Worm (Caenorhabditis elegans) whole organism, young adult: ENCODE data around the gene E02C12.19.
A peak's percentile ranks its signal among the peaks of the same experiment; 100 is the strongest.

Experiments
- B0019.2 ChIP-seq: fragments of 200-800 bp; sonication (Bioruptor generic); conservative IDR thresholded peaks from 2 replicates; pipeline ENCODE4 v1.3.6; 2022; ENCODE audit warnings: missing genetic modification reagents, missing genetic modification characterization, missing compliant biosample characterization
- C06A6.2 ChIP-seq: fragments of 200-800 bp; sonication (Bioruptor generic); conservative IDR thresholded peaks from 2 replicates; pipeline ENCODE4 v1.3.6; 2022; ENCODE audit warnings: missing genetic modification characterization, missing compliant biosample characterization
- F10E7.11 ChIP-seq: sonication (generic microtip); optimal IDR thresholded peaks from 2 replicates; lab custom pipeline; 2017; ENCODE audit warnings: mild to moderate bottlenecking, missing genetic modification characterization, moderate library complexity, missing compliant biosample characterization
- F23B12.7 ChIP-seq: sonication (generic microtip); optimal IDR thresholded peaks from 2 replicates; lab custom pipeline; 2017; ENCODE audit warnings: missing genetic modification characterization, mild to moderate bottlenecking, missing compliant biosample characterization, antibody characterized with exemption, moderate library complexity; ENCODE audit not compliant: insufficient read depth
- F33H1.4 ChIP-seq: fragments of 200-800 bp; sonication (Bioruptor generic); IDR thresholded peaks from 2 replicates; pipeline ENCODE4 v1.3.6; 2022; ENCODE audit warnings: missing genetic modification reagents, missing genetic modification characterization, missing compliant biosample characterization
- F39B2.1 ChIP-seq: fragments of 200-800 bp; sonication (Bioruptor generic); IDR thresholded peaks from 2 replicates; pipeline ENCODE4 v1.3.6; 2022; ENCODE audit warnings: missing genetic modification reagents, missing genetic modification characterization, missing compliant biosample characterization
- F52B5.7 ChIP-seq: sonication (generic microtip); optimal IDR thresholded peaks from 2 replicates; lab custom pipeline; 2016; ENCODE audit warnings: mild to moderate bottlenecking, missing genetic modification characterization, missing compliant biosample characterization
- K11D2.4 ChIP-seq: fragments of 200-800 bp; sonication (Bioruptor generic); IDR thresholded peaks from 2 replicates; pipeline ENCODE4 v1.3.6; 2022; ENCODE audit warnings: missing genetic modification reagents, missing genetic modification characterization, missing compliant biosample characterization
- Y56A3A.18 ChIP-seq: fragments of 200-800 bp; sonication (Bioruptor generic); IDR thresholded peaks from 2 replicates; pipeline ENCODE4 v1.3.6; 2022; ENCODE audit warnings: missing genetic modification reagents, missing genetic modification characterization, missing compliant biosample characterization
- Y67H2A.10 ChIP-seq: fragments of 200-800 bp; sonication (Bioruptor generic); conservative IDR thresholded peaks from 2 replicates; pipeline ENCODE4 v1.3.6; 2022; ENCODE audit warnings: missing genetic modification reagents, missing genetic modification characterization, missing compliant biosample characterization
- Y79H2A.3 ChIP-seq: fragments of 200-800 bp; sonication (Bioruptor generic); conservative IDR thresholded peaks from 2 replicates; pipeline ENCODE4 v1.3.6; 2022; ENCODE audit warnings: missing genetic modification reagents, missing genetic modification characterization, missing compliant biosample characterization
- Y95B8A.8 ChIP-seq: fragments of 200-800 bp; sonication (Bioruptor generic); IDR thresholded peaks from 2 replicates; pipeline ENCODE4 v1.3.6; 2022; ENCODE audit warnings: missing genetic modification reagents, missing genetic modification characterization, missing compliant biosample characterization
- akir-1 ChIP-seq: fragments of 200-800 bp; sonication (Bioruptor generic); optimal IDR thresholded peaks from 2 replicates; lab custom pipeline; 2018; ENCODE audit warnings: mild to moderate bottlenecking, missing genetic modification characterization, moderate library complexity, missing compliant biosample characterization
- aptf-2 ChIP-seq: fragments of 200-800 bp; sonication (Bioruptor generic); conservative IDR thresholded peaks from 2 replicates; pipeline ENCODE4 v1.3.6; 2022; ENCODE audit warnings: missing genetic modification reagents, missing genetic modification characterization, missing compliant biosample characterization
- atf-7 ChIP-seq: sonication (generic microtip); optimal IDR thresholded peaks from 2 replicates; lab custom pipeline; 2017; ENCODE audit warnings: mild to moderate bottlenecking, missing genetic modification characterization, missing compliant biosample characterization
- attf-3 ChIP-seq: fragments of 200-800 bp; sonication (Bioruptor generic); conservative IDR thresholded peaks from 2 replicates; pipeline ENCODE4 v1.3.6; 2022; ENCODE audit warnings: missing genetic modification reagents, missing genetic modification characterization, missing compliant biosample characterization
- attf-5 ChIP-seq: fragments of 200-800 bp; sonication (Bioruptor generic); optimal IDR thresholded peaks from 2 replicates; lab custom pipeline; 2018; ENCODE audit warnings: mild to moderate bottlenecking, missing genetic modification characterization, missing compliant biosample characterization
- attf-6 ChIP-seq: fragments of 200-800 bp; sonication (Bioruptor generic); IDR thresholded peaks from 2 replicates; pipeline ENCODE4 v1.3.6; 2022; ENCODE audit warnings: missing genetic modification reagents, missing genetic modification characterization, missing compliant biosample characterization
- cebp-2 ChIP-seq: fragments of 200-800 bp; sonication (Bioruptor generic); IDR thresholded peaks from 2 replicates; pipeline ENCODE4 v1.3.6; 2022; ENCODE audit warnings: missing genetic modification characterization, missing compliant biosample characterization
- ceh-40 ChIP-seq: fragments of 200-800 bp; sonication (Bioruptor generic); IDR thresholded peaks from 2 replicates; pipeline ENCODE4 v1.3.6; 2022; ENCODE audit warnings: missing genetic modification characterization, missing compliant biosample characterization
- ceh-58 ChIP-seq: fragments of 200-800 bp; sonication (Bioruptor generic); IDR thresholded peaks from 2 replicates; pipeline ENCODE4 v1.3.6; 2022; ENCODE audit warnings: missing genetic modification characterization, missing compliant biosample characterization
- ceh-79 ChIP-seq: sonication (generic microtip); optimal IDR thresholded peaks from 2 replicates; lab custom pipeline; 2017; ENCODE audit warnings: mild to moderate bottlenecking, missing genetic modification characterization, missing compliant biosample characterization
- dpl-1 ChIP-seq: fragments of 150-350 bp; optimal IDR thresholded peaks from 2 replicates; lab custom pipeline; 2014; ENCODE audit warnings: missing biosample characterization, missing genetic modification reagents, missing genetic modification characterization
- egl-18 ChIP-seq: fragments of 200-800 bp; sonication (Bioruptor generic); IDR thresholded peaks from 2 replicates; pipeline ENCODE4 v1.3.6; 2022; ENCODE audit warnings: missing genetic modification reagents, missing genetic modification characterization, missing compliant biosample characterization
- ekl-4 ChIP-seq: fragments of 200-800 bp; sonication (Bioruptor generic); IDR thresholded peaks from 2 replicates; pipeline ENCODE4 v1.3.6; 2022; ENCODE audit warnings: missing genetic modification reagents, missing genetic modification characterization, missing compliant biosample characterization
- ets-4 ChIP-seq: fragments of 200-800 bp; sonication (Bioruptor generic); optimal IDR thresholded peaks from 2 replicates; lab custom pipeline; 2018; ENCODE audit warnings: mild to moderate bottlenecking, missing genetic modification characterization, missing compliant biosample characterization
- gei-17 ChIP-seq: fragments of 200-800 bp; sonication (Bioruptor generic); optimal IDR thresholded peaks from 2 replicates; lab custom pipeline; 2018; ENCODE audit warnings: mild to moderate bottlenecking, missing genetic modification characterization, missing compliant biosample characterization
- hlh-26 ChIP-seq: fragments of 200-800 bp; sonication (Bioruptor generic); conservative IDR thresholded peaks from 2 replicates; pipeline ENCODE4 v1.3.6; 2022; ENCODE audit warnings: missing genetic modification reagents, missing genetic modification characterization, missing compliant biosample characterization
- hmg-1.2 ChIP-seq: fragments of 200-800 bp; sonication (Bioruptor generic); IDR thresholded peaks from 2 replicates; pipeline ENCODE4 v1.3.6; 2022; ENCODE audit warnings: missing genetic modification reagents, missing genetic modification characterization, missing compliant biosample characterization
- hmg-20 ChIP-seq: fragments of 200-800 bp; sonication (Bioruptor generic); IDR thresholded peaks from 2 replicates; pipeline ENCODE4 v1.3.6; 2022; ENCODE audit warnings: missing genetic modification reagents, missing genetic modification characterization, missing compliant biosample characterization
- hsf-1 ChIP-seq: fragments of 200-800 bp; sonication (Bioruptor generic); IDR thresholded peaks from 2 replicates; pipeline ENCODE4 v1.3.6; 2022; ENCODE audit warnings: missing genetic modification reagents, missing genetic modification characterization, missing compliant biosample characterization
- lin-26 ChIP-seq: fragments of 200-800 bp; sonication (Bioruptor generic); IDR thresholded peaks from 2 replicates; pipeline ENCODE4 v1.3.6; 2022; ENCODE audit warnings: missing genetic modification reagents, missing genetic modification characterization, missing compliant biosample characterization
- lin-40 ChIP-seq: sonication (generic microtip); optimal IDR thresholded peaks from 2 replicates; lab custom pipeline; 2016; ENCODE audit warnings: missing genetic modification characterization, mild to moderate bottlenecking, missing compliant biosample characterization, missing genotype, missing genetic modification reagents
- lir-1 ChIP-seq: fragments of 200-800 bp; sonication (Bioruptor generic); conservative IDR thresholded peaks from 2 replicates; pipeline ENCODE4 v1.3.6; 2022; ENCODE audit warnings: missing genetic modification reagents, missing genetic modification characterization, missing compliant biosample characterization
- madf-6 ChIP-seq: fragments of 200-800 bp; sonication (Bioruptor generic); IDR thresholded peaks from 2 replicates; pipeline ENCODE4 v1.3.6; 2022; ENCODE audit warnings: missing genetic modification reagents, missing genetic modification characterization, missing compliant biosample characterization
- mcd-1 ChIP-seq: fragments of 200-800 bp; sonication (Bioruptor generic); IDR thresholded peaks from 2 replicates; pipeline ENCODE4 v1.3.6; 2022; ENCODE audit warnings: missing genetic modification reagents, missing genetic modification characterization, missing compliant biosample characterization
- nhr-120 ChIP-seq: fragments of 200-800 bp; sonication (Bioruptor generic); IDR thresholded peaks from 2 replicates; pipeline ENCODE4 v1.3.6; 2022; ENCODE audit warnings: missing genetic modification characterization, missing compliant biosample characterization
- nhr-27 ChIP-seq: fragments of 200-800 bp; sonication (Bioruptor generic); optimal IDR thresholded peaks from 2 replicates; lab custom pipeline; 2018; ENCODE audit warnings: mild to moderate bottlenecking, missing genetic modification characterization, moderate library complexity, missing compliant biosample characterization
- pbrm-1 ChIP-seq: fragments of 200-800 bp; sonication (Bioruptor generic); IDR thresholded peaks from 2 replicates; pipeline ENCODE4 v1.3.6; 2022; ENCODE audit warnings: missing genetic modification reagents, missing genetic modification characterization, missing compliant biosample characterization
- pha-4 ChIP-seq: fragments of 150-350 bp; sonication (generic microtip); optimal IDR thresholded peaks from 2 replicates; lab custom pipeline; 2014; ENCODE audit warnings: missing biosample characterization, missing genetic modification reagents, missing genetic modification characterization
- rcor-1 ChIP-seq: fragments of 200-800 bp; sonication (Bioruptor generic); IDR thresholded peaks from 2 replicates; pipeline ENCODE4 v1.3.6; 2022; ENCODE audit warnings: missing genetic modification reagents, missing genetic modification characterization, missing compliant biosample characterization
- snpc-3.4 ChIP-seq: sonication (generic microtip); optimal IDR thresholded peaks from 2 replicates; lab custom pipeline; 2017; ENCODE audit warnings: missing genetic modification characterization, mild to moderate bottlenecking, missing compliant biosample characterization, antibody characterized with exemption, moderate library complexity, missing genotype, missing genetic modification reagents
- tbp1 ChIP-seq: fragments of 200-800 bp; sonication (Bioruptor generic); optimal IDR thresholded peaks from 2 replicates; lab custom pipeline; 2018; ENCODE audit warnings: mild to moderate bottlenecking, missing genetic modification characterization, missing compliant biosample characterization
- tlf-1 ChIP-seq: fragments of 200-800 bp; sonication (Bioruptor generic); optimal IDR thresholded peaks from 2 replicates; lab custom pipeline; 2018; ENCODE audit warnings: mild to moderate bottlenecking, missing genetic modification characterization, missing compliant biosample characterization
- unc-62 ChIP-seq: fragments of 150-350 bp; optimal IDR thresholded peaks from 2 replicates; lab custom pipeline; 2014; ENCODE audit warnings: missing biosample characterization, missing genetic modification reagents, missing genetic modification characterization
- ztf-18 ChIP-seq: sonication (generic microtip); optimal IDR thresholded peaks from 2 replicates; lab custom pipeline; 2016; ENCODE audit warnings: missing genotype, mild to moderate bottlenecking, missing genetic modification characterization, missing compliant biosample characterization
- ztf-28 ChIP-seq: fragments of 200-800 bp; sonication (Bioruptor generic); IDR thresholded peaks from 2 replicates; pipeline ENCODE4 v1.3.6; 2022; ENCODE audit warnings: missing genetic modification reagents, missing genetic modification characterization, missing compliant biosample characterization

Gene E02C12.19

DNA sequence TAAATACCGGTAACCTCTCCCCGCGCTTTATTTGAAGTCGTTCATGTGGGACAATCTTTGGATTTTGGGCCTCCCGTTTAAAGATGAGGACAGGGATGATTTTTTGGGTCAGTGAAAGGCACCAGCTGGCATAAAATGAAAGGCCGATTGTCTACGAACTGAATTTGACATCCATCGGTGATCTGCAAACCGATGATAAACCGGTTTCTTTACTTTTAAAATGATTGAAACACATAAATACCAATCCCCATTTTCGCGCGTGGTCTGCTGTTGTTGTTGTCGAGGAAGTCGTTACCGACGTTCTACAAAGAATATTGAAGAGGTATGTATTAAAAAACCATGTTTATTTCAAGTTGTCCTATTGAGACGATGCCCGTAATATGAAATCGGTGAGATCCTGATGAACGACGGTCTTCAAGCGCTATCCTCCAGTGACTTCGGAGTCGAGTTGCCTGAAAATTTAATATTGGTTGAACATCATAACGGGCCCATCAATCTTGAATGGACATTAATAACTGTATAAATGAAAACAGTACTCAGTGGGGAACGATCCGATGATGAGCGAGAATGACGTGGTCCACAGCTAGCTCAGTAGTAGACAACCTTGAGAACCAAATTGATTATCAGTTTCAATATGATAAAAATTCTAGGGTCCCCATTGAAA is 33.2 kb downstream of the E02C12.19 start (continued):
- no peak for TF ChIP-seq ceh-79
- no peak for TF ChIP-seq lin-40 (tag; lab: Kevin White, UChicago)
- 0 out of 2 replicates have a peak, but pooled peaks have one; percentile 11 for TF ChIP-seq B0019.2 (GFP tag; lab: Robert Waterston, UW)
- TF ChIP-seq attf-5 (GFP tag; lab: Kevin White, UChicago), result no peak
- no peak for TF ChIP-seq tbp1 (GFP tag; lab: Kevin White, UChicago)
- TF ChIP-seq Y56A3A.18 (GFP tag; lab: Robert Waterston, UW), result peak; percentile 50
- TF ChIP-seq lir-1, result 0 out of 2 replicates have a peak, but pooled peaks have one; percentile 27
- no peak for TF ChIP-seq snpc-3.4 (tag; lab: Kevin White, UChicago)
- peak; percentile 43; the same call in 1 of the 2 replicates for TF ChIP-seq hsf-1
- TF ChIP-seq dpl-1 (GFP tag; lab: Kevin White, UChicago), result no peak
- no peak for TF ChIP-seq ztf-18 (tag; lab: Kevin White, UChicago)
- no peak for TF ChIP-seq nhr-120 (GFP tag; lab: Robert Waterston, UW)
- TF ChIP-seq pha-4 (tag; lab: Kevin White, UChicago), result no peak
- TF ChIP-seq hmg-1.2 (GFP tag; lab: Robert Waterston, UW), result peak; percentile 56
- peak; percentile 8 for TF ChIP-seq F23B12.7 (tag; lab: Kevin White, UChicago)
- peak; percentile 56 for TF ChIP-seq nhr-27 (tag; lab: Kevin White, UChicago)
- TF ChIP-seq unc-62 (GFP tag; lab: Kevin White, UChicago), result no peak
- no peak for TF ChIP-seq F39B2.1 (GFP tag; lab: Robert Waterston, UW)
- no peak for TF ChIP-seq F52B5.7 (tag; lab: Kevin White, UChicago)
- peak; percentile 82 for TF ChIP-seq K11D2.4
- TF ChIP-seq ets-4, result no peak
- no peak for TF ChIP-seq gei-17 (GFP tag; lab: Kevin White, UChicago)
- no peak for TF ChIP-seq F33H1.4 (GFP tag; lab: Robert Waterston, UW)
- peak; percentile 91 for TF ChIP-seq Y79H2A.3 (GFP tag; lab: Robert Waterston, UW)
- TF ChIP-seq attf-3 (GFP tag; lab: Robert Waterston, UW), result 0 out of 2 replicates have a peak, but pooled peaks have one; percentile 40
- TF ChIP-seq F10E7.11 (tag; lab: Kevin White, UChicago), result no peak
- 0 out of 2 replicates have a peak, but pooled peaks have one; percentile 76 for TF ChIP-seq ceh-40 (GFP tag; lab: Robert Waterston, UW)
- TF ChIP-seq pbrm-1 (GFP tag; lab: Robert Waterston, UW), result peak; percentile 74
- 0 out of 2 replicates have a peak, but pooled peaks have one; percentile 44 for TF ChIP-seq mcd-1 (GFP tag; lab: Robert Waterston, UW)
- TF ChIP-seq hlh-26 (GFP tag; lab: Robert Waterston, UW), result no peak
- peak; percentile 47 for TF ChIP-seq atf-7 (tag; lab: Kevin White, UChicago)
- no peak for TF ChIP-seq akir-1 (GFP tag; lab: Kevin White, UChicago)
- TF ChIP-seq tlf-1, result peak; percentile 34
- TF ChIP-seq, all 124 proteins: peak for 47

DNA sequence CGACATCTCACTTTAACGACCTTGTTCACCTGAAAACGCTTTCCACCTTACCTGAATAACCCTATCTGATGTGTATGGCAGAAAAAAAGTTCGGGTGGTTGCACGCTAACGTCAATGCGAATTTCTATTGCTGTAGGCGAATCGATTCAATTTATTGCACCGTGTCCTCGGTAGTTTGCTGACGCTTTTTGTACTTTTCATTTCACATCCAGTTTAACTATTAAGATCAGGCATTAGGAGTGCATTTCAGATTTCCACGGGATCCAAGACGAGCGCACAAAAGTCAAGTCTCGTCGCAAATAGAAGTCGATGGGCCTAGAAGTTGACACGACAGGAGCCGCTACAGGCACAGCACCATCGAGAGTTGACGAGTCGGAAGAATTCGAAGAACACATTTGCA is 34.0 kb downstream of the E02C12.19 start:
- TF ChIP-seq C06A6.2 (peak; percentile 75), cebp-2 (GFP tag; lab: Robert Waterston, UW) (peak; percentile 95), aptf-2 (GFP tag; lab: Robert Waterston, UW) (0 out of 2 replicates have a peak, but pooled peaks have one; percentile 37), madf-6 (GFP tag; lab: Robert Waterston, UW) (peak; percentile 70), egl-18 (GFP tag; lab: Robert Waterston, UW) (peak; percentile 70; the same call in 1 of the 2 replicates), K11D2.4 (peak; percentile 93), rcor-1 (GFP tag; lab: Robert Waterston, UW) (peak; percentile 70), lin-26 (GFP tag; lab: Robert Waterston, UW) (peak; percentile 76; the same call in 1 of the 2 replicates), Y67H2A.10 (GFP tag; lab: Robert Waterston, UW) (0 out of 2 replicates have a peak, but pooled peaks have one; percentile 23), Y79H2A.3 (GFP tag; lab: Robert Waterston, UW) (peak; percentile 98), hmg-20 (GFP tag; lab: Robert Waterston, UW) (peak; percentile 79; the same call in 1 of the 2 replicates), attf-6 (GFP tag; lab: Robert Waterston, UW) (peak; percentile 75), Y95B8A.8 (GFP tag; lab: Robert Waterston, UW) (peak; percentile 93), ekl-4 (GFP tag; lab: Robert Waterston, UW) (peak; percentile 83), ztf-28 (GFP tag; lab: Robert Waterston, UW) (peak; percentile 78), ceh-58 (GFP tag; lab: Robert Waterston, UW) (peak; percentile 65; the same call in 1 of the 2 replicates)
